Worm (Caenorhabditis elegans) whole organism, late embryonic: ENCODE results near the gene F46B3.7.

Source experiments
- ama-1 ChIP-seq: fragments of 150-350 bp; optimal IDR thresholded peaks from 2 replicates; lab custom pipeline; 2014
- ceh-30 ChIP-seq: fragments of 150-350 bp; optimal IDR thresholded peaks from 2 replicates; lab custom pipeline; 2014; ENCODE audit warnings: missing biosample characterization, missing genetic modification characterization
- ceh-31 ChIP-seq: sonication (generic microtip); optimal IDR thresholded peaks from 2 replicates; lab custom pipeline; 2016; ENCODE audit warnings: missing genetic modification characterization, missing compliant biosample characterization
- elt-2 ChIP-seq: sonication (generic microtip); optimal IDR thresholded peaks from 2 replicates; lab custom pipeline; 2016; ENCODE audit warnings: missing genetic modification reagents, missing genetic modification characterization, missing compliant biosample characterization
- elt-4 ChIP-seq: sonication (generic microtip); optimal IDR thresholded peaks from 2 replicates; lab custom pipeline; 2016; ENCODE audit warnings: missing genetic modification characterization, missing compliant biosample characterization
- fkh-10 ChIP-seq: fragments of 150-350 bp; optimal IDR thresholded peaks from 2 replicates; lab custom pipeline; 2014; ENCODE audit warnings: missing biosample characterization, missing genetic modification reagents, missing genetic modification characterization
- hlh-30 ChIP-seq: sonication (generic microtip); optimal IDR thresholded peaks from 2 replicates; lab custom pipeline; 2017; ENCODE audit warnings: antibody characterized with exemption, missing genetic modification characterization, missing compliant biosample characterization; ENCODE audit not compliant: insufficient read depth
- nhr-11 ChIP-seq: fragments of 150-350 bp; optimal IDR thresholded peaks from 2 replicates; lab custom pipeline; 2014; ENCODE audit warnings: missing biosample characterization, missing genetic modification characterization
- pha-4 ChIP-seq: fragments of 150-350 bp; optimal IDR thresholded peaks from 2 replicates; lab custom pipeline; 2018; ENCODE audit warnings: missing biosample characterization, missing genetic modification reagents, missing genetic modification characterization
- pqm-1 ChIP-seq: sonication (generic microtip); optimal IDR thresholded peaks from 2 replicates; lab custom pipeline; 2016; ENCODE audit warnings: missing genetic modification characterization, missing compliant biosample characterization
- tbx-2 ChIP-seq: sonication (generic microtip); optimal IDR thresholded peaks from 2 replicates; lab custom pipeline; 2016; ENCODE audit warnings: missing genetic modification characterization, missing compliant biosample characterization
- unc-86 ChIP-seq: sonication (generic microtip); optimal IDR thresholded peaks from 2 replicates; lab custom pipeline; 2016; ENCODE audit warnings: missing genetic modification characterization, missing compliant biosample characterization
- ztf-16 ChIP-seq: sonication (generic microtip); optimal IDR thresholded peaks from 2 replicates; lab custom pipeline; 2017; ENCODE audit warnings: missing genetic modification characterization, missing compliant biosample characterization

DNA sequence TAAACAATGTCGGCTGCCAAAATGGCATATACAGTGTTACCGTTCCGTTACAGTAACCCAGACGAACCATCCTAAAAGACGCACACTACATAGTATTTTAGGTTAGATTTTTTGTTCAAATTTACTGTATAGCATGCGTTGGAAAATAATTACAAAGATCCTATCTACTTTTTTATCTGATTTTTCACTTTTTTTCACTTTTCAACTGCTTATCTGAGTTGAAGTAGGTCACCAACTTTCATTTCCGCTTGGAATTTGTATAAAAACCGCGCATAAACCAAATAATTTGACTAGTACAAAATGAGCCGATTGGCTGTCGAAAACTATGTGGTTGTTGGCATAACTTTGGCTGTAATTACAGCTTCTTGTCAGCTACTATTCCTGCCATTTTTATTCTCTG, 18.7 kb downstream of the F46B3.7 start, which contains the start of gene col-163:
- TF ChIP-seq tbx-2 (tag; lab: Kevin White, UChicago) (no peak), ztf-16 (no peak), hlh-30 (tag; lab: Kevin White, UChicago) (no peak), nhr-11 (tag; lab: Kevin White, UChicago) (no peak), elt-4 (tag; lab: Kevin White, UChicago) (no peak), pha-4 (no peak), unc-86 (tag; lab: Kevin White, UChicago) (no peak), ceh-31 (tag; lab: Kevin White, UChicago) (no peak), pqm-1 (tag; lab: Kevin White, UChicago) (no peak), fkh-10 (GFP tag; lab: Kevin White, UChicago) (no peak), elt-2 (tag; lab: Kevin White, UChicago) (no peak), ama-1 (lab: Kevin White, UChicago) (no peak), ceh-30 (tag; lab: Kevin White, UChicago) (no peak)
